Fruit fly (Drosophila melanogaster): ENCODE data around the gene CG15784.

- TF ChIP-seq Adf1 (GFP tag; IDR thresholded peaks at IDR 0.05): no peak
- no peak for TF ChIP-seq kah (GFP tag; optimal IDR thresholded peaks at IDR 0.05)
- TF ChIP-seq CG12659 (GFP tag; optimal IDR thresholded peaks at IDR 0.05): no peak
- TF ChIP-seq CG10979 (tag; optimal IDR thresholded peaks at IDR 0.05): no peak
- no peak for TF ChIP-seq CG4424 (GFP tag; optimal IDR thresholded peaks at IDR 0.05)
- TF ChIP-seq CG43689 (GFP tag; IDR thresholded peaks at IDR 0.05): no peak
- peak; percentile 81 for TF ChIP-seq CG7987 (GFP tag; optimal IDR thresholded peaks at IDR 0.05)
- no peak for TF ChIP-seq NC2α (GFP tag; optimal IDR thresholded peaks at IDR 0.05)
- peak; percentile 32; the same call in 1 of the 2 replicates for TF ChIP-seq crol (GFP tag; IDR thresholded peaks at IDR 0.05)
- TF ChIP-seq CG15479 (GFP tag; optimal IDR thresholded peaks at IDR 0.05): peak; percentile 64
- TF ChIP-seq CG7271 (tag; optimal IDR thresholded peaks at IDR 0.05): no peak
- TF ChIP-seq lilli (GFP tag; optimal IDR thresholded peaks at IDR 0.05): no peak
- no peak for TF ChIP-seq onecut (GFP tag; IDR thresholded peaks at IDR 0.05)
- TF ChIP-seq Hr39 (optimal IDR thresholded peaks at IDR 0.05): no peak
These were observed 11.4 kb upstream of the CG15784 start for dm6 chrX:5417836-5418554.
